Worm (Caenorhabditis elegans) whole organism, mixed stage, embryonic: ENCODE results near the gene srsx-25.

ENCODE experiments used
- elt-1 ChIP-seq: sonication (generic microtip); optimal IDR thresholded peaks from 2 replicates; lab custom pipeline; 2017; ENCODE audit warnings: missing genetic modification characterization, mild to moderate bottlenecking, missing compliant biosample characterization, antibody characterized with exemption, moderate library complexity, borderline replicate concordance; ENCODE audit not compliant: insufficient read depth
- nhr-2 ChIP-seq: fragments of 150-350 bp; optimal IDR thresholded peaks from 2 replicates; lab custom pipeline; 2014; ENCODE audit warnings: missing biosample characterization, missing genetic modification characterization
- unc-62 ChIP-seq: fragments of 150-350 bp; optimal IDR thresholded peaks from 2 replicates; lab custom pipeline; 2014; ENCODE audit warnings: missing biosample characterization, missing genetic modification reagents, missing genetic modification characterization

- no peak for TF ChIP-seq unc-62 (GFP tag; lab: Kevin White, UChicago)
- TF ChIP-seq nhr-2 (tag; lab: Kevin White, UChicago) = no peak
- no peak for TF ChIP-seq elt-1
Measured at ce11 chrIV:13328059-13328458, 36.9 kb upstream of the srsx-25 start, which contains the start of gene far-6.
